Worm (Caenorhabditis elegans): ENCODE results near the gene C18E9.2.
A peak's percentile ranks its signal among the peaks of the same experiment; 100 is the strongest.

Gene C18E9.2

ce11 chrII:8962206-8962605, 2.6 kb upstream of the C18E9.2 start:
- TF ChIP-seq zag-1 (tag; optimal IDR thresholded peaks at IDR 0.05) (no peak), peb-1 (tag; optimal IDR thresholded peaks at IDR 0.05) (no peak), egl-27 (tag; optimal IDR thresholded peaks at IDR 0.05) (no peak), F13H6.1 (tag; optimal IDR thresholded peaks at IDR 0.05) (peak; percentile 30), skn-1 (tag; optimal IDR thresholded peaks at IDR 0.05) (no peak), lsy-2 (tag; optimal IDR thresholded peaks at IDR 0.05) (peak in 1 of 2 experiments; percentile 25), Y55F3AM.14 (GFP tag; optimal IDR thresholded peaks at IDR 0.05) (no peak), C34F6.9 (tag; optimal IDR thresholded peaks at IDR 0.05) (peak; percentile 37), nhr-129 (tag; optimal IDR thresholded peaks at IDR 0.05) (peak; percentile 8), nhr-23 (tag; optimal IDR thresholded peaks at IDR 0.05) (no peak), ceh-82 (tag; optimal IDR thresholded peaks at IDR 0.05) (no peak), elt-3 (tag; optimal IDR thresholded peaks at IDR 0.05) (no peak), R02D3.7 (tag; optimal IDR thresholded peaks at IDR 0.05) (no peak), unc-55 (GFP tag; optimal IDR thresholded peaks at IDR 0.05) (no peak), gmeb-1 (tag; optimal IDR thresholded peaks at IDR 0.05) (no peak), elt-1 (tag; optimal IDR thresholded peaks at IDR 0.05) (no peak), crh-2 (tag; optimal IDR thresholded peaks at IDR 0.05) (peak; percentile 23), ztf-11 (tag; optimal IDR thresholded peaks at IDR 0.05) (no peak), sem-4 (tag; optimal IDR thresholded peaks at IDR 0.05) (peak; percentile 7), nhr-77 (tag; optimal IDR thresholded peaks at IDR 0.05) (no peak), mdl-1 (tag; optimal IDR thresholded peaks at IDR 0.05) (no peak), nhr-11 (tag; optimal IDR thresholded peaks at IDR 0.05) (no peak), nhr-237 (tag; optimal IDR thresholded peaks at IDR 0.05) (no peak), lin-11 (tag; optimal IDR thresholded peaks at IDR 0.05) (no peak), mab-5 (tag; optimal IDR thresholded peaks at IDR 0.05) (peak; percentile 7), ama-1 (optimal IDR thresholded peaks at IDR 0.05) (no peak), unc-62 (GFP tag; optimal IDR thresholded peaks at IDR 0.05) (no peak), unc-39 (tag; optimal IDR thresholded peaks at IDR 0.05) (no peak), sma-9 (GFP tag; optimal IDR thresholded peaks at IDR 0.05) (peak; percentile 46), sma-9 (tag; optimal IDR thresholded peaks at IDR 0.05) (no peak), lin-39 (tag; optimal IDR thresholded peaks at IDR 0.05) (peak; percentile 27), alr-1 (tag; optimal IDR thresholded peaks at IDR 0.05) (no peak), aly-2 (tag; optimal IDR thresholded peaks at IDR 0.05) (no peak)

ce11 chrII:8964049-8964448, 757 bp upstream of the C18E9.2 start, which contains the start of gene sftd-3:
TSS of gene sftd-3 (minus strand) at chrII:8964149.
- TF ChIP-seq nhr-237 (tag; optimal IDR thresholded peaks at IDR 0.05): no peak
- TF ChIP-seq dmd-4 (tag; optimal IDR thresholded peaks at IDR 0.05): no peak
- TF ChIP-seq ama-1 (optimal IDR thresholded peaks at IDR 0.05): no peak
- TF ChIP-seq Y55F3AM.14 (GFP tag; optimal IDR thresholded peaks at IDR 0.05): no peak
- TF ChIP-seq lin-13 (GFP tag; optimal IDR thresholded peaks at IDR 0.05): no peak
- TF ChIP-seq egl-27 (tag; optimal IDR thresholded peaks at IDR 0.05): no peak
- TF ChIP-seq crh-2 (tag; optimal IDR thresholded peaks at IDR 0.05): no peak
- no peak for TF ChIP-seq C34F6.9 (tag; optimal IDR thresholded peaks at IDR 0.05)

- TF ChIP-seq mab-5 (tag; optimal IDR thresholded peaks at IDR 0.05) (peak; percentile 88), nhr-21 (tag; optimal IDR thresholded peaks at IDR 0.05) (peak; percentile 50), ztf-4 (tag; optimal IDR thresholded peaks at IDR 0.05) (peak; percentile 41), ceh-16 (tag; optimal IDR thresholded peaks at IDR 0.05) (no peak), ztf-1 (GFP tag; conservative IDR thresholded peaks at IDR 0.05) (no peak), C34F6.9 (tag; optimal IDR thresholded peaks at IDR 0.05) (peak; percentile 90), F13H6.1 (tag; optimal IDR thresholded peaks at IDR 0.05) (peak; percentile 83), lin-13 (GFP tag; optimal IDR thresholded peaks at IDR 0.05) (peak; percentile 82), lin-11 (tag; optimal IDR thresholded peaks at IDR 0.05) (peak; percentile 61), sem-4 (tag; optimal IDR thresholded peaks at IDR 0.05) (peak; percentile 1), zag-1 (tag; optimal IDR thresholded peaks at IDR 0.05) (peak; percentile 73), gmeb-1 (tag; optimal IDR thresholded peaks at IDR 0.05) (peak; percentile 96), elt-3 (tag; optimal IDR thresholded peaks at IDR 0.05) (no peak), peb-1 (tag; optimal IDR thresholded peaks at IDR 0.05) (no peak), nhr-77 (tag; optimal IDR thresholded peaks at IDR 0.05) (no peak), unc-39 (tag; optimal IDR thresholded peaks at IDR 0.05) (no peak), blmp-1 (tag; optimal IDR thresholded peaks at IDR 0.05; ENCODE audit: insufficient read depth) (no peak), nhr-237 (tag; optimal IDR thresholded peaks at IDR 0.05) (no peak), sma-9 (GFP tag; optimal IDR thresholded peaks at IDR 0.05) (peak; percentile 74), sma-9 (tag; optimal IDR thresholded peaks at IDR 0.05) (no peak), snpc-4 (tag; optimal IDR thresholded peaks at IDR 0.05) (peak; percentile 26), egl-27 (tag; optimal IDR thresholded peaks at IDR 0.05) (peak; percentile 71), aly-2 (tag; optimal IDR thresholded peaks at IDR 0.05) (no peak), dmd-4 (tag; optimal IDR thresholded peaks at IDR 0.05) (no peak), nhr-25 (tag; optimal IDR thresholded peaks at IDR 0.05) (peak; percentile 81), lin-39 (tag; optimal IDR thresholded peaks at IDR 0.05) (no peak), nhr-10 (tag; optimal IDR thresholded peaks at IDR 0.05) (peak; percentile 35), ZK546.5 (tag; optimal IDR thresholded peaks at IDR 0.05) (peak; percentile 50), crh-2 (tag; optimal IDR thresholded peaks at IDR 0.05) (peak; percentile 75), nhr-6 (tag; optimal IDR thresholded peaks at IDR 0.05) (no peak), unc-62 (GFP tag; optimal IDR thresholded peaks at IDR 0.05) (no peak), ceh-82 (tag; optimal IDR thresholded peaks at IDR 0.05) (no peak)
Measured at ce11 chrII:8969251-8970183, 4.7 kb downstream of the C18E9.2 start, which contains the start of the genes szy-20 and C18E9.5. TSS of gene szy-20 (minus strand) at chrII:8969333. TSS of gene C18E9.5 (plus strand) at chrII:8969980.
